Fruit fly (Drosophila melanogaster): ENCODE results near the gene CG8236.

- TF ChIP-seq Snoo (tag; optimal IDR thresholded peaks at IDR 0.05) (no peak), CG13204 (GFP tag; optimal IDR thresholded peaks at IDR 0.05) (no peak), CG9948 (tag; optimal IDR thresholded peaks at IDR 0.05) (no peak), CG10348 (GFP tag; IDR thresholded peaks at IDR 0.05) (no peak), Pif1A (GFP tag; optimal IDR thresholded peaks at IDR 0.05) (no peak)
Observed at dm6 chr3R:8815074-8815473, 45.9 kb downstream of the CG8236 start.
